Fruit fly (Drosophila melanogaster): Measurements from ENCODE around the gene sls.
A peak's percentile ranks its signal among the peaks of the same experiment; 100 is the strongest.

sls gene

DNA sequence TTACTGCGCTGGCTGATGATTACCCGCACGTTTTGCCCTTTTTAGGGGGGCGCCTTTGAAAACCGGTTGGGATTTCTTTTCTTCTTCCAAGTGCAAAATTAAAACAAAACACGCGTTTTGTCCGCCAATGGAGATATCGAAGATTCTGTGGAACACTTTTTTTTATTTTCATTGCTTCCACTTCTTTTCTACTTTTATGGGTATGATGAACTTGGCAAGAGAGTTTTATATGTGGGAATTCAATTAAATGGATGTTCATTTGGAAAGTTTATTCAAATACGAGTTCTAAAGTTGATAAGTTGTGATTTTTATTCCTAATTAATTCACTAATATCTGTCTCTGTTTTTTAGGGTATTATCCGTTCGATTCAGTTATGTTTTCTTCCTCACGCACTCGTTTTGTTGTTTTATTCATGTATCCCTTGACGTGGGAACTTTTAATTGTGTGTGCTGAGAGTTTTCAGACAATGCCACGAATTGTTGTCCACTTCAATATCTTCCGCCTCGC is 48.7 kb upstream of the sls start (continued):
- TF ChIP-seq HLH3B (GFP tag; IDR thresholded peaks at IDR 0.05) (peak; percentile 51; the same call in 1 of the 2 replicates), CoRest (tag; optimal IDR thresholded peaks at IDR 0.05) (no peak), Ada2b (GFP tag; IDR thresholded peaks at IDR 0.05) (peak; percentile 59; the same call in 1 of the 2 replicates), tx (GFP tag; optimal IDR thresholded peaks at IDR 0.05) (no peak), CG11696 (GFP tag; IDR thresholded peaks at IDR 0.05) (no peak), CG6683 (GFP tag; optimal IDR thresholded peaks at IDR 0.05) (no peak), bsh (GFP tag; optimal IDR thresholded peaks at IDR 0.05) (peak; percentile 8 to 55), Hsf (GFP tag; optimal IDR thresholded peaks at IDR 0.05) (no peak), CG3838 (GFP tag; optimal IDR thresholded peaks at IDR 0.05) (no peak), CG4617 (GFP tag; optimal IDR thresholded peaks at IDR 0.05; ENCODE audit: borderline replicate concordance) (no peak), CG6765 (GFP tag; optimal IDR thresholded peaks at IDR 0.05) (no peak), MTF-1 (GFP tag; optimal IDR thresholded peaks at IDR 0.05; ENCODE audit: borderline replicate concordance) (no peak), fd96Cb (tag; optimal IDR thresholded peaks at IDR 0.05) (peak; percentile 76), CG15601 (tag; optimal IDR thresholded peaks at IDR 0.05) (no peak), gsb (GFP tag; IDR thresholded peaks at IDR 0.05) (no peak), kni (GFP tag; optimal IDR thresholded peaks at IDR 0.05) (no peak), z (GFP tag; IDR thresholded peaks at IDR 0.05) (no peak), pfk (GFP tag; optimal IDR thresholded peaks at IDR 0.05) (no peak), Mad (GFP tag; optimal IDR thresholded peaks at IDR 0.05) (no peak), tgo (GFP tag; IDR thresholded peaks at IDR 0.05) (peak; percentile 68), nerfin-2 (GFP tag; IDR thresholded peaks at IDR 0.05; ENCODE audit: partially characterized antibody) (no peak), gem (tag; optimal IDR thresholded peaks at IDR 0.05) (peak; percentile 44), Rx (GFP tag; IDR thresholded peaks at IDR 0.05) (no peak), Neu2 (GFP tag; optimal IDR thresholded peaks at IDR 0.05; ENCODE audit: borderline replicate concordance) (no peak), Hr3 (GFP tag; optimal IDR thresholded peaks at IDR 0.05) (no peak), Hr39 (optimal IDR thresholded peaks at IDR 0.05) (no peak), CG34224 (GFP tag; IDR thresholded peaks at IDR 0.05; ENCODE audit: partially characterized antibody) (no peak), D19A (tag; optimal IDR thresholded peaks at IDR 0.05) (peak; percentile 61), seq (GFP tag; IDR thresholded peaks at IDR 0.05) (no peak), unpg (GFP tag; optimal IDR thresholded peaks at IDR 0.05) (peak; percentile 6), Nf-YC (tag; optimal IDR thresholded peaks at IDR 0.05) (no peak), Bdp1 (GFP tag; optimal IDR thresholded peaks at IDR 0.05) (no peak), sens-2 (GFP tag; IDR thresholded peaks at IDR 0.05) (no peak), Doc3 (GFP tag; IDR thresholded peaks at IDR 0.05; ENCODE audit: partially characterized antibody) (no peak), CG10274 (GFP tag; optimal IDR thresholded peaks at IDR 0.05) (no peak), jumu (GFP tag; optimal IDR thresholded peaks at IDR 0.05) (no peak), Hmr (GFP tag; optimal IDR thresholded peaks at IDR 0.05) (no peak), CG15696 (tag; optimal IDR thresholded peaks at IDR 0.05) (no peak), PHDP (tag; optimal IDR thresholded peaks at IDR 0.05) (no peak), Hand (GFP tag; optimal IDR thresholded peaks at IDR 0.05) (no peak), CG32772 (GFP tag; IDR thresholded peaks at IDR 0.05) (peak; percentile 62), CG7372 (GFP tag; IDR thresholded peaks at IDR 0.05) (no peak), ERR (GFP tag; optimal IDR thresholded peaks at IDR 0.05) (no peak), wor (GFP tag; IDR thresholded peaks at IDR 0.05) (peak; percentile 53), CG8359 (GFP tag; optimal IDR thresholded peaks at IDR 0.05; ENCODE audit: borderline replicate concordance) (no peak), ci (GFP tag; IDR thresholded peaks at IDR 0.05) (0 out of 3 replicates have a peak, but pooled peaks have one; percentile 55), bcd (GFP tag; optimal IDR thresholded peaks at IDR 0.05) (no peak), NK7.1 (GFP tag; optimal IDR thresholded peaks at IDR 0.05) (no peak), chm (GFP tag; IDR thresholded peaks at IDR 0.05) (no peak), CG12942 (GFP tag; optimal IDR thresholded peaks at IDR 0.05) (no peak), tap (tag; optimal IDR thresholded peaks at IDR 0.05) (no peak)
